Worm (Caenorhabditis elegans) whole organism, mixed stage, embryonic: ENCODE data around the gene C29A12.6.
A peak's percentile ranks its signal among the peaks of the same experiment; 100 is the strongest.

ENCODE experiments used
- M03D4.4 ChIP-seq: sonication (generic microtip); optimal IDR thresholded peaks from 2 replicates; lab custom pipeline; 2017; ENCODE audit warnings: mild to moderate bottlenecking, missing genetic modification characterization, missing compliant biosample characterization
- bed-3 ChIP-seq: fragments of 200-800 bp; sonication (Bioruptor generic); optimal IDR thresholded peaks from 3 replicates; lab custom pipeline; 2018; ENCODE audit warnings: mild to moderate bottlenecking, missing genetic modification characterization, moderate library complexity, missing compliant biosample characterization
- blmp-1 ChIP-seq: fragments of 150-350 bp; optimal IDR thresholded peaks from 2 replicates; lab custom pipeline; 2014; ENCODE audit warnings: missing biosample characterization, missing genetic modification characterization
- ceh-39 ChIP-seq: fragments of 150-350 bp; optimal IDR thresholded peaks from 2 replicates; lab custom pipeline; 2014; ENCODE audit warnings: missing biosample characterization, missing genetic modification characterization
- ceh-43 ChIP-seq: fragments of 200-800 bp; sonication (Bioruptor generic); optimal IDR thresholded peaks from 2 replicates; lab custom pipeline; 2018; ENCODE audit warnings: mild to moderate bottlenecking, missing genetic modification characterization, moderate library complexity, missing compliant biosample characterization
- ceh-83 ChIP-seq: fragments of 200-800 bp; sonication (Bioruptor generic); optimal IDR thresholded peaks from 2 replicates; lab custom pipeline; 2018; ENCODE audit warnings: mild to moderate bottlenecking, missing genetic modification characterization, missing compliant biosample characterization
- ces-1 ChIP-seq: fragments of 150-350 bp; optimal IDR thresholded peaks from 2 replicates; lab custom pipeline; 2014; ENCODE audit warnings: missing biosample characterization, missing genetic modification reagents, missing genetic modification characterization
- cnd-1 ChIP-seq: fragments of 200-800 bp; sonication (Bioruptor generic); optimal IDR thresholded peaks from 2 replicates; lab custom pipeline; 2018; ENCODE audit warnings: mild to moderate bottlenecking, missing genetic modification characterization, missing compliant biosample characterization
- drap-1 ChIP-seq: fragments of 200-800 bp; sonication (Bioruptor generic); optimal IDR thresholded peaks from 3 replicates; lab custom pipeline; 2018; ENCODE audit warnings: mild to moderate bottlenecking, missing genetic modification characterization, missing compliant biosample characterization
- elt-1 ChIP-seq: sonication (generic microtip); optimal IDR thresholded peaks from 2 replicates; lab custom pipeline; 2017; ENCODE audit warnings: missing genetic modification characterization, mild to moderate bottlenecking, missing compliant biosample characterization, antibody characterized with exemption, moderate library complexity, borderline replicate concordance; ENCODE audit not compliant: insufficient read depth
- elt-3 ChIP-seq: fragments of 150-350 bp; optimal IDR thresholded peaks from 2 replicates; lab custom pipeline; 2014; ENCODE audit warnings: missing biosample characterization, missing genetic modification characterization
- flh-1 ChIP-seq: fragments of 200-800 bp; sonication (Bioruptor generic); optimal IDR thresholded peaks from 2 replicates; lab custom pipeline; 2018; ENCODE audit warnings: mild to moderate bottlenecking, missing genetic modification characterization, moderate library complexity, missing compliant biosample characterization
- ham-2 ChIP-seq: fragments of 200-800 bp; sonication (Bioruptor generic); optimal IDR thresholded peaks from 2 replicates; lab custom pipeline; 2018; ENCODE audit warnings: mild to moderate bottlenecking, missing genetic modification characterization, missing compliant biosample characterization
- hlh-1 ChIP-seq: fragments of 150-350 bp; optimal IDR thresholded peaks from 2 replicates; lab custom pipeline; 2014; ENCODE audit warnings: missing biosample characterization, missing genetic modification reagents, missing genetic modification characterization
- lin-13 ChIP-seq: fragments of 150-350 bp; optimal IDR thresholded peaks from 2 replicates; lab custom pipeline; 2014; ENCODE audit warnings: missing biosample characterization, missing genetic modification characterization
- lin-32 ChIP-seq: fragments of 200-800 bp; sonication (Bioruptor generic); optimal IDR thresholded peaks from 2 replicates; lab custom pipeline; 2018; ENCODE audit warnings: mild to moderate bottlenecking, missing genetic modification characterization, missing compliant biosample characterization
- lsy-2 ChIP-seq: fragments of 150-350 bp; optimal IDR thresholded peaks from 2 replicates; lab custom pipeline; 2014; ENCODE audit warnings: missing biosample characterization, missing genetic modification characterization
- mab-5 ChIP-seq: fragments of 150-350 bp; optimal IDR thresholded peaks from 2 replicates; lab custom pipeline; 2014; ENCODE audit warnings: missing biosample characterization, missing genetic modification characterization
- mep-1 ChIP-seq: fragments of 150-350 bp; optimal IDR thresholded peaks from 2 replicates; lab custom pipeline; 2017; ENCODE audit warnings: missing biosample characterization, missing genetic modification reagents, missing genetic modification characterization, inconsistent platforms
- mls-2 ChIP-seq: sonication (generic microtip); optimal IDR thresholded peaks from 2 replicates; lab custom pipeline; 2016; ENCODE audit warnings: mild to moderate bottlenecking, missing genetic modification characterization, moderate library complexity, missing compliant biosample characterization
- nhr-2 ChIP-seq: fragments of 150-350 bp; optimal IDR thresholded peaks from 2 replicates; lab custom pipeline; 2014; ENCODE audit warnings: missing biosample characterization, missing genetic modification characterization
- nhr-237 ChIP-seq: fragments of 150-350 bp; optimal IDR thresholded peaks from 2 replicates; lab custom pipeline; 2014; ENCODE audit warnings: missing biosample characterization, missing genetic modification characterization
- nhr-76 ChIP-seq: sonication (generic microtip); optimal IDR thresholded peaks from 2 replicates; lab custom pipeline; 2017; ENCODE audit warnings: missing biosample characterization, missing genetic modification characterization
- pha-4 ChIP-seq: fragments of 150-350 bp; optimal IDR thresholded peaks from 2 replicates; lab custom pipeline; 2018; ENCODE audit warnings: missing biosample characterization, missing genetic modification reagents, missing genetic modification characterization
- snpc-4 ChIP-seq: fragments of 150-350 bp; optimal IDR thresholded peaks from 2 replicates; lab custom pipeline; 2014; ENCODE audit warnings: missing biosample characterization, missing genetic modification characterization
- sptf-1 ChIP-seq: sonication (generic microtip); optimal IDR thresholded peaks from 2 replicates; lab custom pipeline; 2017; ENCODE audit warnings: mild to moderate bottlenecking, missing genetic modification characterization, moderate library complexity, missing compliant biosample characterization
- tbx-8 ChIP-seq: fragments of 200-800 bp; sonication (Bioruptor generic); optimal IDR thresholded peaks from 2 replicates; lab custom pipeline; 2018; ENCODE audit warnings: mild to moderate bottlenecking, missing genetic modification characterization, moderate library complexity, missing compliant biosample characterization
- unc-120 ChIP-seq: sonication (generic microtip); optimal IDR thresholded peaks from 2 replicates; lab custom pipeline; 2017; ENCODE audit warnings: missing genetic modification characterization, missing compliant biosample characterization; ENCODE audit not compliant: poor library complexity, severe bottlenecking
- unc-39 ChIP-seq: fragments of 150-350 bp; optimal IDR thresholded peaks from 2 replicates; lab custom pipeline; 2014; ENCODE audit warnings: missing biosample characterization, missing genetic modification characterization
- unc-62 ChIP-seq: fragments of 150-350 bp; optimal IDR thresholded peaks from 2 replicates; lab custom pipeline; 2014; ENCODE audit warnings: missing biosample characterization, missing genetic modification reagents, missing genetic modification characterization
- zip-8 ChIP-seq: fragments of 150-350 bp; optimal IDR thresholded peaks from 2 replicates; lab custom pipeline; 2014; ENCODE audit warnings: missing biosample characterization, missing genetic modification characterization
- ztf-11 ChIP-seq: fragments of 150-350 bp; optimal IDR thresholded peaks from 2 replicates; lab custom pipeline; 2014; ENCODE audit warnings: missing biosample characterization, missing genetic modification characterization

The C29A12.6 gene

DNA sequence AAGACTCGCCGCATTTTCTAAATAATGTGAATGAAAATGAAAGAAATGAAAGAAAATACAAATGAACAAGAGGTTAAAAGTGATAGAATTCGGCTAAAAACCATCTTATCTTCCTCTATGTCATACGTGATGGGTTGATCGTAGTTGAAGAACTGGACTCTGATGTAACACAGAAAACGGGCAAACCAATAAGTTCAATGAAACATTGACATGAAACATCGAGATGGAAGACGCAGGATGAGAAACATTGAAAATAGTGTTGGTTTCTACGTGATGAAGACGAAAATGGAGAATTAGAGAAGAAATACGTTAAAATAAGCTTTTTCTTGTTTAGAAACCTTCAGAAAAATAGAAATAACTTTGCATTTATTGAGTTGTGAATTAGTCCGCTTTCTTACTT is 44.0 kb downstream of the C29A12.6 start, which contains the start of gene F32D8.12:
F32D8.12 (minus strand) TSS at position 48 of the 400 bp plus-strand sequence.
- TF ChIP-seq ham-2 (GFP tag; lab: Kevin White, UChicago) (no peak), cnd-1 (no peak), ces-1 (GFP tag; lab: Kevin White, UChicago) (no peak), nhr-76 (tag; lab: Kevin White, UChicago) (no peak), snpc-4 (tag; lab: Kevin White, UChicago) (no peak), mab-5 (tag; lab: Kevin White, UChicago) (no peak), mls-2 (tag; lab: Kevin White, UChicago) (no peak), ceh-83 (GFP tag; lab: Kevin White, UChicago) (no peak), hlh-1 (no peak), elt-3 (tag; lab: Kevin White, UChicago) (no peak), unc-120 (tag; lab: Kevin White, UChicago) (no peak), zip-8 (no peak), ztf-11 (no peak), mep-1 (tag; lab: Kevin White, UChicago) (no peak), bed-3 (GFP tag; lab: Kevin White, UChicago) (no peak), ceh-43 (GFP tag; lab: Kevin White, UChicago) (no peak), tbx-8 (GFP tag; lab: Kevin White, UChicago) (no peak), drap-1 (GFP tag; lab: Kevin White, UChicago) (no peak), ceh-39 (tag; lab: Kevin White, UChicago) (no peak)

DNA sequence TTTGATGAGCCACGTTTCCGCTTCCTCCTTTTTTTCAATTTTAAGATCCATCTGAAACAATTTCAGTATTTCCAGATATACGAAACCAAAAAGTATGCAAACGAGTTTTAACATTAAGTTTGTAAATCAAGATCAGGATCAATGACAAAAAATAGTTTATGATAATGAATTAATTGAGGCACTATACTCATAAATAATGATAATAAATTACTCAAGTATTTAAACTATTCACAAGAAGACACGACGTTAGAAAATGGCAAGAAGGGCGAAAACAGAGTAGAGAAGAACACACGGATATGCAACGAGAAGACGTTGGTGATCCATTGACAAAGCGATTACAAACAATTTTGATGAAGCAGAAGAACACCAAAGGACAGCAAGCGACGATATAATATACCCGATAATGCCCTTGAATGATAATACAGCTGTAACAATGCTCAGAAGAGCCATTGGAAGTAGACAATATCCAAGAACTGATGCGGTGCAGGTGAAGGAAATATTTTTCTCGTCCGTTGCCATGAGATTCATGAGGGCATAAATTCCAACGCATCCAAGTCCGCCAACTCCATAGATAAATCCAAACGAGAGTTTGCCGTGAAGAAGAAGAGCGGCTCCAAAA is 46.6 kb downstream of the C29A12.6 start, which contains the start of gene F32D8.4:
F32D8.4 (minus strand) TSS at position 51 of the 619 bp plus-strand sequence.
- TF ChIP-seq ham-2 (GFP tag; lab: Kevin White, UChicago) (no peak), mls-2 (tag; lab: Kevin White, UChicago) (no peak), unc-120 (tag; lab: Kevin White, UChicago) (no peak), blmp-1 (tag; lab: Kevin White, UChicago) (no peak), flh-1 (GFP tag; lab: Kevin White, UChicago) (no peak), nhr-76 (tag; lab: Kevin White, UChicago) (no peak), tbx-8 (GFP tag; lab: Kevin White, UChicago) (no peak), nhr-237 (tag; lab: Kevin White, UChicago) (no peak), ztf-11 (no peak)
- TF ChIP-seq, all 35 proteins: peak for 0

DNA sequence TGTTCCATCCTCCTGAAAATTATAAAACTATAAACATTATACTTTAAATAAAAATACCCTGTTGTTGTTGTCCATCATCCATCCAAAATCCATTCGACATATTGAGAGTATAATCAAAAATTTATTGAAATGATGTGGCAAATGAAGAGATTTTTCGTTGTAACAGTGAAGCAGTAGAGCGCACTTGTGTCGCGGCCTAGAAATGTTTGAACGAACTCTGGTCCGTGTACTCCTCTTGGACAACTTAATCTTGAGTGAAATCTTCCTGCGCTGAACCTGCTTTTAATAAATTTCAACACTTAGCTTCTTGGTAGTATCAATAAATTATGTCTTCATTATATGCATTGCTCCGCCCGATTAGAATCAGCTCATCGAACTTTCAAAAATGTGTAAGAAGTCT is 47.6 kb downstream of the C29A12.6 start, which contains the start of the genes F32D8.14 and F32D8.5:
F32D8.14 (minus strand) TSS at position 188 of the 400 bp plus-strand sequence.
F32D8.5 (plus strand) TSS at position 200 of the 400 bp plus-strand sequence.
- TF ChIP-seq ham-2 (GFP tag; lab: Kevin White, UChicago) (no peak), unc-39 (tag; lab: Kevin White, UChicago) (no peak), sptf-1 (tag; lab: Kevin White, UChicago) (peak; percentile 47), ceh-43 (GFP tag; lab: Kevin White, UChicago) (no peak), lsy-2 (tag; lab: Kevin White, UChicago) (peak; percentile 53), hlh-1 (no peak), pha-4 (tag; lab: Kevin White, UChicago) (peak; percentile 76), ztf-11 (no peak), unc-62 (peak; percentile 47), drap-1 (GFP tag; lab: Kevin White, UChicago) (no peak), unc-120 (tag; lab: Kevin White, UChicago) (no peak), nhr-237 (tag; lab: Kevin White, UChicago) (peak; percentile 69), nhr-76 (tag; lab: Kevin White, UChicago) (no peak), mab-5 (tag; lab: Kevin White, UChicago) (no peak), nhr-2 (tag; lab: Kevin White, UChicago) (no peak), ceh-39 (tag; lab: Kevin White, UChicago) (peak; percentile 2), lin-32 (GFP tag; lab: Kevin White, UChicago) (no peak), zip-8 (no peak), elt-1 (tag; lab: Kevin White, UChicago) (peak; percentile 37), lin-13 (tag; lab: Kevin White, UChicago) (peak; percentile 19), elt-3 (tag; lab: Kevin White, UChicago) (no peak), mep-1 (tag; lab: Kevin White, UChicago) (peak; percentile 60), cnd-1 (peak; percentile 7), ces-1 (GFP tag; lab: Kevin White, UChicago) (peak; percentile 65), snpc-4 (tag; lab: Kevin White, UChicago) (no peak), blmp-1 (tag; lab: Kevin White, UChicago) (no peak), M03D4.4 (tag; lab: Kevin White, UChicago) (no peak)
- TF ChIP-seq, all 35 proteins: peak for 11
